Fruit fly (Drosophila melanogaster): Measurements from ENCODE around the gene CG33912.

CG33912 gene

DNA sequence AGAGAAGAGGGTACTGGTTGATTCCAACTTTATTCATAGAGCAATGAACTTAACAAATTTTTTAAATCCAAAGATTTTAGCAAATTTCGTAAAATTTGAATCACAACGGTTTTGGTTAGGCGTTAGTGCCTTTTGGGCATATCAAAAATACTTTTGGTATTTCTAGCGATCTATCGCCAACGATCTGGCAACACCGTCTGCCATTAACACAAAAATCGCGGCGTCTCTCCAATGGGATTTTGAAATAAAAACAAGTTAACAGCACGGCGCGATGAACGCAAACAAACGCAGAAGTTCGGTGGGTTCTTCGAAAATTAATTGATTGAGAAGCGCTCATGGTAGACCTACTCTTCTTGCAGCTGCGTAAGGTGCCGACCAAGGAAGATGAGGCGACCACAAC is 44.7 kb upstream of the CG33912 start, which contains the start of gene Spc105R (continued):
- no peak for TF ChIP-seq CG13424 (tag; optimal IDR thresholded peaks at IDR 0.05)
- TF ChIP-seq CG9727 (GFP tag; optimal IDR thresholded peaks at IDR 0.05), result no peak
- TF ChIP-seq HLHmδ (GFP tag; optimal IDR thresholded peaks at IDR 0.05), result no peak
- no peak for TF ChIP-seq MTF-1 (GFP tag; optimal IDR thresholded peaks at IDR 0.05; ENCODE audit: borderline replicate concordance)
- TF ChIP-seq sug (tag; optimal IDR thresholded peaks at IDR 0.05), result no peak
- no peak for TF ChIP-seq stc (GFP tag; IDR thresholded peaks at IDR 0.05)
- TF ChIP-seq CG11398 (GFP tag; optimal IDR thresholded peaks at IDR 0.05), result no peak
- no peak for TF ChIP-seq mam (GFP tag; optimal IDR thresholded peaks at IDR 0.05)
- peak; percentile 54 for TF ChIP-seq YL-1 (GFP tag; optimal IDR thresholded peaks at IDR 0.05)
- TF ChIP-seq NfI (GFP tag; optimal IDR thresholded peaks at IDR 0.05), result no peak
- no peak for TF ChIP-seq CG5953 (GFP tag; IDR thresholded peaks at IDR 0.05)
- TF ChIP-seq hb (GFP tag; IDR thresholded peaks at IDR 0.05; ENCODE audit: partially characterized antibody), result no peak
- TF ChIP-seq CG15479 (GFP tag; optimal IDR thresholded peaks at IDR 0.05), result no peak
- TF ChIP-seq CG8388 (GFP tag; optimal IDR thresholded peaks at IDR 0.05), result no peak
- TF ChIP-seq Elba2 (GFP tag; optimal IDR thresholded peaks at IDR 0.05), result peak; percentile 65
- no peak for TF ChIP-seq da (GFP tag; optimal IDR thresholded peaks at IDR 0.05)
- peak; percentile 41 for TF ChIP-seq MESR4 (GFP tag; optimal IDR thresholded peaks at IDR 0.05)
- no peak for TF ChIP-seq schlank (tag; optimal IDR thresholded peaks at IDR 0.05)
- no peak for TF ChIP-seq Med (GFP tag)
- no peak for TF ChIP-seq CG12155 (GFP tag; optimal IDR thresholded peaks at IDR 0.05)
- TF ChIP-seq CG9437 (GFP tag; optimal IDR thresholded peaks at IDR 0.05), result no peak
- TF ChIP-seq sr (GFP tag; IDR thresholded peaks at IDR 0.05), result no peak
- TF ChIP-seq NC2β (GFP tag; optimal IDR thresholded peaks at IDR 0.05), result no peak
- no peak for TF ChIP-seq CG16779 (GFP tag; IDR thresholded peaks at IDR 0.05)
- TF ChIP-seq CG11456 (GFP tag; IDR thresholded peaks at IDR 0.05), result no peak
- TF ChIP-seq CG34422 (GFP tag; IDR thresholded peaks at IDR 0.05), result no peak
- no peak for TF ChIP-seq nerfin-1 (tag; optimal IDR thresholded peaks at IDR 0.05)
- peak; percentile 52 for TF ChIP-seq CG14710 (tag; optimal IDR thresholded peaks at IDR 0.05)
- TF ChIP-seq scrt (GFP tag; optimal IDR thresholded peaks at IDR 0.05), result no peak
- TF ChIP-seq CG6765 (GFP tag; optimal IDR thresholded peaks at IDR 0.05), result no peak
- no peak for TF ChIP-seq fd102C (GFP tag; optimal IDR thresholded peaks at IDR 0.05)
- no peak for TF ChIP-seq Sox100B (GFP tag; optimal IDR thresholded peaks at IDR 0.05)
- no peak for TF ChIP-seq CG2120 (GFP tag; optimal IDR thresholded peaks at IDR 0.05)
- no peak for TF ChIP-seq CG18599 (GFP tag; optimal IDR thresholded peaks at IDR 0.05)
- TF ChIP-seq CG34224 (GFP tag; IDR thresholded peaks at IDR 0.05; ENCODE audit: partially characterized antibody), result 0 out of 3 replicates have a peak, but pooled peaks have one; percentile 29
- TF ChIP-seq CTCF (GFP tag; optimal IDR thresholded peaks at IDR 0.05), result peak; percentile 46
- TF ChIP-seq Meics (GFP tag; optimal IDR thresholded peaks at IDR 0.05), result no peak
- TF ChIP-seq Sox102F (GFP tag; optimal IDR thresholded peaks at IDR 0.05), result no peak
- no peak for TF ChIP-seq crc (GFP tag; optimal IDR thresholded peaks at IDR 0.05)
- TF ChIP-seq Sry-β (GFP tag; optimal IDR thresholded peaks at IDR 0.05), result no peak
- TF ChIP-seq CG6683 (GFP tag; optimal IDR thresholded peaks at IDR 0.05), result no peak
- TF ChIP-seq CG2116 (GFP tag; optimal IDR thresholded peaks at IDR 0.05), result peak; percentile 32
- TF ChIP-seq stwl (tag; optimal IDR thresholded peaks at IDR 0.05), result peak; percentile 47
- no peak for TF ChIP-seq sc (optimal IDR thresholded peaks at IDR 0.05)
- TF ChIP-seq sc (GFP tag; optimal IDR thresholded peaks at IDR 0.05), result no peak
- TF ChIP-seq luna (GFP tag; optimal IDR thresholded peaks at IDR 0.05), result no peak
- peak; percentile 37 for TF ChIP-seq CG10267 (tag; optimal IDR thresholded peaks at IDR 0.05)
- no peak for TF ChIP-seq zf30C (GFP tag; optimal IDR thresholded peaks at IDR 0.05)
- TF ChIP-seq knrl (GFP tag; IDR thresholded peaks at IDR 0.05; ENCODE audit: partially characterized antibody), result 0 out of 3 replicates have a peak, but pooled peaks have one; percentile 12
- no peak for TF ChIP-seq CG14014 (GFP tag; IDR thresholded peaks at IDR 0.05)
- TF ChIP-seq CG9797 (GFP tag; optimal IDR thresholded peaks at IDR 0.05), result peak; percentile 82

Measured in whole organism, embryonic.